Worm (Caenorhabditis elegans): ENCODE measurements around the gene pals-38.

Gene pals-38

DNA sequence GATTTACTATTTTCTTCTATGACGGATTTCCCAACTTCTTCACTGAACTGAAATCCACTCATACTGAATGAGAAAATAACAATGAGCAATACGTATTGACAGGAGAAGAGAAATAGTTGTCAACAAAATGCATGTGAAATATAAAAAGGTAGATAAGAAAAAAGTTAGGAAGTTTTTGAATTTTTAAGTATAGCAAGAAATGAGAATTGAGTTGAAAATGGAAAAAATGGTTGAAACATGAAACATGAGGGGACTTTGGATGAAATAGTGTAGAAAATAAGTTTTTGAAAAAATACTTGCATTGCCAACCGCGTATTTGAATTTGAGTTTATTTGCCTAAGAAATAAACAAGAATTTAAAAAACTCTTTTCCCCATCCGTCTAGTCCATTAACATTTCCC lies at the start of gene pals-38, which contains the start of gene C54D10.9:
pals-38 (minus strand) TSS at position 101 of the 400 bp plus-strand sequence.
C54D10.9 (plus strand) TSS at position 259 of the 400 bp plus-strand sequence.
- TF ChIP-seq egl-43 (GFP tag; IDR thresholded peaks at IDR 0.05): no peak
- TF ChIP-seq dmd-6 (GFP tag; IDR thresholded peaks at IDR 0.05): no peak
- no peak for TF ChIP-seq jun-1 (tag; optimal IDR thresholded peaks at IDR 0.05)
- no peak for TF ChIP-seq dmd-8 (GFP tag; IDR thresholded peaks at IDR 0.05)
- TF ChIP-seq ceh-32 (tag; optimal IDR thresholded peaks at IDR 0.05; ENCODE audit: poor library complexity): no peak
- TF ChIP-seq ctbp-1 (GFP tag; IDR thresholded peaks at IDR 0.05): no peak

ce11 chrV:12494522-12494921 lies 47.7 kb upstream of the pals-38 start, which contains the start of gene mrps-11:
TSS of gene mrps-11 (minus strand) at chrV:12494622.
- TF ChIP-seq sdz-12 (GFP tag; optimal IDR thresholded peaks at IDR 0.05) (no peak), lin-29 (GFP tag; IDR thresholded peaks at IDR 0.05) (no peak), aha-1 (tag) (no peak), lsy-2 (tag; optimal IDR thresholded peaks at IDR 0.05) (no peak), nhr-11 (tag; optimal IDR thresholded peaks at IDR 0.05) (no peak), ceh-32 (tag; optimal IDR thresholded peaks at IDR 0.05; ENCODE audit: poor library complexity) (no peak), nhr-6 (tag; optimal IDR thresholded peaks at IDR 0.05) (no peak)

ce11 chrV:12491070-12491643 lies 44.4 kb upstream of the pals-38 start:
- TF ChIP-seq unc-39 (tag; optimal IDR thresholded peaks at IDR 0.05) (no peak), T20F7.1 (GFP tag; optimal IDR thresholded peaks at IDR 0.05) (peak; percentile 44), dpl-1 (GFP tag; optimal IDR thresholded peaks at IDR 0.05) (peak; percentile 28), mxl-3 (GFP tag; optimal IDR thresholded peaks at IDR 0.05) (peak; percentile 54), nhr-41 (GFP tag; IDR thresholded peaks at IDR 0.05) (peak; percentile 72; the same call in 1 of the 2 replicates), ctbp-1 (GFP tag; IDR thresholded peaks at IDR 0.05) (no peak), lin-29 (GFP tag; IDR thresholded peaks at IDR 0.05) (no peak), ceh-28 (tag; optimal IDR thresholded peaks at IDR 0.05) (no peak), nhr-48 (tag; optimal IDR thresholded peaks at IDR 0.05) (peak; percentile 64), snpc-4 (tag; optimal IDR thresholded peaks at IDR 0.05) (peak; percentile 94), egl-27 (tag; optimal IDR thresholded peaks at IDR 0.05) (no peak), ceh-82 (tag; optimal IDR thresholded peaks at IDR 0.05) (no peak), gei-8 (GFP tag; optimal IDR thresholded peaks at IDR 0.05) (no peak), daf-12 (tag; optimal IDR thresholded peaks at IDR 0.05) (no peak), zfp-2 (tag; optimal IDR thresholded peaks at IDR 0.05) (no peak), D1046.2 (GFP tag; IDR thresholded peaks at IDR 0.05) (no peak), ztf-11 (tag; optimal IDR thresholded peaks at IDR 0.05) (no peak), hif-1 (tag; optimal IDR thresholded peaks at IDR 0.05) (no peak), Y5F2A.4 (GFP tag; optimal IDR thresholded peaks at IDR 0.05) (no peak), F26F4.8 (GFP tag; conservative IDR thresholded peaks at IDR 0.05) (no peak), fos-1 (tag; optimal IDR thresholded peaks at IDR 0.05) (no peak), F10B5.3 (tag; optimal IDR thresholded peaks at IDR 0.05) (peak; percentile 77), ces-1 (GFP tag; optimal IDR thresholded peaks at IDR 0.05) (no peak), unc-62 (GFP tag; optimal IDR thresholded peaks at IDR 0.05 in 1 of 2) (no peak), unc-62 (tag; optimal IDR thresholded peaks at IDR 0.05) (no peak), ceh-62 (tag; optimal IDR thresholded peaks at IDR 0.05) (no peak), jun-1 (tag; optimal IDR thresholded peaks at IDR 0.05) (no peak), F37D6.2 (tag; optimal IDR thresholded peaks at IDR 0.05) (no peak), nhr-102 (tag; optimal IDR thresholded peaks at IDR 0.05) (peak; percentile 85), daf-19 (GFP tag; conservative IDR thresholded peaks at IDR 0.05) (no peak), dmd-9 (GFP tag; IDR thresholded peaks at IDR 0.05) (no peak), mxl-2 (GFP tag; conservative IDR thresholded peaks at IDR 0.05) (no peak), ama-1 (optimal IDR thresholded peaks at IDR 0.05) (peak; percentile 68), F44E2.7 (GFP tag; IDR thresholded peaks at IDR 0.05) (no peak), hlh-11 (tag; optimal IDR thresholded peaks at IDR 0.05) (peak; percentile 92), nhr-237 (tag; optimal IDR thresholded peaks at IDR 0.05) (no peak), zag-1 (tag; optimal IDR thresholded peaks at IDR 0.05) (no peak), tag-97 (GFP tag; IDR thresholded peaks at IDR 0.05) (no peak), nhr-25 (tag; optimal IDR thresholded peaks at IDR 0.05; ENCODE audit: borderline replicate concordance, insufficient read depth) (no peak)
